Worm (Caenorhabditis elegans): ENCODE data around the gene emb-5.

The emb-5 gene

ce11 chrIII:4715088-4715487, 5.4 kb downstream of the emb-5 start, which contains the start of gene him-18:
Gene him-18, minus strand, starts transcription at chrIII:4715188.
- no peak for TF ChIP-seq ces-1 (GFP tag; optimal IDR thresholded peaks at IDR 0.05)
- TF ChIP-seq mep-1 (tag; optimal IDR thresholded peaks at IDR 0.05), result no peak
- no peak for TF ChIP-seq ceh-39 (tag; optimal IDR thresholded peaks at IDR 0.05)
- TF ChIP-seq zip-8 (tag; optimal IDR thresholded peaks at IDR 0.05), result no peak
- TF ChIP-seq unc-62 (GFP tag; optimal IDR thresholded peaks at IDR 0.05), result no peak
- TF ChIP-seq hlh-1 (tag; optimal IDR thresholded peaks at IDR 0.05), result no peak
- TF ChIP-seq bed-3 (GFP tag; optimal IDR thresholded peaks at IDR 0.05), result no peak
- no peak for TF ChIP-seq unc-39 (tag; optimal IDR thresholded peaks at IDR 0.05)
- no peak for TF ChIP-seq nhr-76 (tag; optimal IDR thresholded peaks at IDR 0.05)
- TF ChIP-seq ceh-43 (GFP tag; optimal IDR thresholded peaks at IDR 0.05), result no peak
- no peak for TF ChIP-seq nhr-2 (tag; optimal IDR thresholded peaks at IDR 0.05)
- no peak for TF ChIP-seq tbx-8 (GFP tag; optimal IDR thresholded peaks at IDR 0.05)
- no peak for TF ChIP-seq unc-120 (tag; optimal IDR thresholded peaks at IDR 0.05; ENCODE audit: poor library complexity, severe bottlenecking)
- no peak for TF ChIP-seq sptf-1 (tag; optimal IDR thresholded peaks at IDR 0.05)
- TF ChIP-seq mls-2 (tag; optimal IDR thresholded peaks at IDR 0.05), result no peak
- no peak for TF ChIP-seq ceh-83 (GFP tag; optimal IDR thresholded peaks at IDR 0.05)

- TF ChIP-seq ceh-43 (GFP tag; optimal IDR thresholded peaks at IDR 0.05) (no peak), hlh-1 (tag; optimal IDR thresholded peaks at IDR 0.05) (no peak), sptf-1 (tag; optimal IDR thresholded peaks at IDR 0.05) (no peak), zip-8 (tag; optimal IDR thresholded peaks at IDR 0.05) (no peak), tbx-8 (GFP tag; optimal IDR thresholded peaks at IDR 0.05) (no peak), lin-13 (tag; optimal IDR thresholded peaks at IDR 0.05) (no peak), drap-1 (GFP tag; optimal IDR thresholded peaks at IDR 0.05) (no peak), mep-1 (tag; optimal IDR thresholded peaks at IDR 0.05) (no peak)
These were observed 11.6 kb downstream of the emb-5 start, which contains the start of gene T04A8.18 for ce11 chrIII:4708909-4709308. Gene T04A8.18, plus strand, starts transcription at chrIII:4709209.

- no peak for TF ChIP-seq mep-1 (tag; optimal IDR thresholded peaks at IDR 0.05)
- no peak for TF ChIP-seq pha-4 (tag; optimal IDR thresholded peaks at IDR 0.05)
These were observed 13.8 kb downstream of the emb-5 start, which contains the start of gene T04A8.13 for ce11 chrIII:4706678-4707077. Gene T04A8.13, plus strand, starts transcription at chrIII:4706978.

- TF ChIP-seq ces-1 (GFP tag; optimal IDR thresholded peaks at IDR 0.05) (no peak), flh-1 (GFP tag; optimal IDR thresholded peaks at IDR 0.05) (no peak), nhr-76 (tag; optimal IDR thresholded peaks at IDR 0.05) (no peak), hlh-1 (tag; optimal IDR thresholded peaks at IDR 0.05) (no peak), M03D4.4 (tag; optimal IDR thresholded peaks at IDR 0.05) (no peak), zip-8 (tag; optimal IDR thresholded peaks at IDR 0.05) (no peak), ceh-39 (tag; optimal IDR thresholded peaks at IDR 0.05) (no peak), unc-120 (tag; optimal IDR thresholded peaks at IDR 0.05; ENCODE audit: poor library complexity, severe bottlenecking) (no peak), mep-1 (tag; optimal IDR thresholded peaks at IDR 0.05) (no peak), nhr-2 (tag; optimal IDR thresholded peaks at IDR 0.05) (no peak), nhr-28 (tag; optimal IDR thresholded peaks at IDR 0.05) (no peak), drap-1 (GFP tag; optimal IDR thresholded peaks at IDR 0.05) (no peak)
These were observed 15.3 kb downstream of the emb-5 start, which contains the start of gene pgap-2 for ce11 chrIII:4705207-4705606. Gene pgap-2, plus strand, starts transcription at chrIII:4705507.

ce11 chrIII:4703932-4704454, 16.5 kb downstream of the emb-5 start, which contains the start of the genes clp-2 and mrpl-16:
Gene clp-2, minus strand, starts transcription at chrIII:4704025.
Gene mrpl-16, plus strand, starts transcription at chrIII:4704404.
- TF ChIP-seq tbx-8 (GFP tag; optimal IDR thresholded peaks at IDR 0.05), result no peak
- no peak for TF ChIP-seq mab-5 (tag; optimal IDR thresholded peaks at IDR 0.05)
- TF ChIP-seq elt-3 (tag; optimal IDR thresholded peaks at IDR 0.05), result no peak
- TF ChIP-seq nhr-12 (tag; optimal IDR thresholded peaks at IDR 0.05), result no peak
- no peak for TF ChIP-seq sem-2 (GFP tag; optimal IDR thresholded peaks at IDR 0.05)
- no peak for TF ChIP-seq bed-3 (GFP tag; optimal IDR thresholded peaks at IDR 0.05)
- TF ChIP-seq flh-1 (GFP tag; optimal IDR thresholded peaks at IDR 0.05), result no peak
- TF ChIP-seq drap-1 (GFP tag; optimal IDR thresholded peaks at IDR 0.05), result no peak
- no peak for TF ChIP-seq blmp-1 (tag; optimal IDR thresholded peaks at IDR 0.05)
- no peak for TF ChIP-seq cnd-1 (tag; optimal IDR thresholded peaks at IDR 0.05)

- TF ChIP-seq nhr-28 (tag; optimal IDR thresholded peaks at IDR 0.05), result no peak
- no peak for TF ChIP-seq pha-4 (tag; optimal IDR thresholded peaks at IDR 0.05)
- TF ChIP-seq M03D4.4 (tag; optimal IDR thresholded peaks at IDR 0.05), result no peak
- TF ChIP-seq unc-62 (GFP tag; optimal IDR thresholded peaks at IDR 0.05), result no peak
- no peak for TF ChIP-seq unc-120 (tag; optimal IDR thresholded peaks at IDR 0.05; ENCODE audit: poor library complexity, severe bottlenecking)
- TF ChIP-seq elt-3 (tag; optimal IDR thresholded peaks at IDR 0.05), result no peak
These were observed 20.5 kb downstream of the emb-5 start, which contains the start of gene sel-13 for ce11 chrIII:4699922-4700321. Gene sel-13, minus strand, starts transcription at chrIII:4700224.
